Fruit fly (Drosophila melanogaster) whole organism, embryonic: ENCODE measurements around the gene Sk1.
A peak's percentile ranks its signal among the peaks of the same experiment; 100 is the strongest.

ENCODE experiments used
- Antp ChIP-seq: fragments of 200-800 bp; sonication (Bioruptor generic); optimal IDR thresholded peaks from 3 replicates; lab custom pipeline; 2016; ENCODE audit warnings: missing biosample characterization, missing genetic modification characterization
- Awh ChIP-seq: fragments of 200-800 bp; sonication (Bioruptor generic); IDR thresholded peaks from 2 replicates; pipeline ENCODE4, ENCODE4 v1.3.6; 2022; ENCODE audit warnings: missing biosample characterization, missing genetic modification characterization
- Blimp-1 ChIP-seq: fragments of 200-800 bp; sonication (Bioruptor generic); optimal IDR thresholded peaks from 3 replicates; lab custom pipeline; 2018; ENCODE audit warnings: missing biosample characterization, missing genetic modification characterization, mild to moderate bottlenecking, moderate library complexity, missing genetic modification reagents
- BtbVII ChIP-seq: fragments of 200-800 bp; sonication (Bioruptor generic); optimal IDR thresholded peaks from 3 replicates; lab custom pipeline; 2017; ENCODE audit warnings: missing biosample characterization, mild to moderate bottlenecking, missing genetic modification characterization
- CG10147 ChIP-seq: fragments of 200-800 bp; sonication (Bioruptor generic); optimal IDR thresholded peaks from 2 replicates; lab custom pipeline; 2019; ENCODE audit warnings: missing biosample characterization, mild to moderate bottlenecking, missing genetic modification characterization, moderate library complexity
- CG12391 ChIP-seq: fragments of 200-800 bp; sonication (Bioruptor generic); optimal IDR thresholded peaks from 3 replicates; lab custom pipeline; 2018; ENCODE audit warnings: missing biosample characterization, mild to moderate bottlenecking, missing genetic modification characterization, moderate library complexity
- CG13287 ChIP-seq: fragments of 200-800 bp; sonication (Bioruptor generic); IDR thresholded peaks from 2 replicates; pipeline ENCODE4 v1.3.6; 2022; ENCODE audit warnings: missing biosample characterization, missing genetic modification characterization; ENCODE audit not compliant: partially characterized antibody
- CG15269 ChIP-seq: fragments of 200-800 bp; sonication (Bioruptor generic); optimal IDR thresholded peaks from 2 replicates; lab custom pipeline; 2018; ENCODE audit warnings: missing biosample characterization, mild to moderate bottlenecking, missing genetic modification characterization, moderate library complexity
- CG1603 ChIP-seq: fragments of 200-800 bp; sonication (Bioruptor generic); optimal IDR thresholded peaks from 2 replicates; lab custom pipeline; 2019; ENCODE audit warnings: missing biosample characterization, mild to moderate bottlenecking, missing genetic modification characterization, moderate library complexity
- CG1647 ChIP-seq: fragments of 200-800 bp; sonication (Bioruptor generic); optimal IDR thresholded peaks from 3 replicates; lab custom pipeline; 2016; ENCODE audit warnings: missing biosample characterization, missing genetic modification characterization
- CG17568 ChIP-seq: fragments of 200-800 bp; sonication (Bioruptor generic); optimal IDR thresholded peaks from 2 replicates; lab custom pipeline; 2018; ENCODE audit warnings: missing biosample characterization, mild to moderate bottlenecking, missing genetic modification characterization, moderate library complexity
- CG1792 ChIP-seq: fragments of 200-800 bp; sonication (Bioruptor generic); optimal IDR thresholded peaks from 2 replicates; lab custom pipeline; 2016; ENCODE audit warnings: missing biosample characterization, missing genetic modification characterization
- CG18619 ChIP-seq: fragments of 200-800 bp; sonication (Bioruptor generic); optimal IDR thresholded peaks from 3 replicates; lab custom pipeline; 2017; ENCODE audit warnings: missing biosample characterization, mild to moderate bottlenecking, missing genetic modification characterization
- CG18764 ChIP-seq: fragments of 200-800 bp; sonication (Bioruptor generic); optimal IDR thresholded peaks from 3 replicates; lab custom pipeline; 2016; ENCODE audit warnings: missing biosample characterization, missing genetic modification characterization
- CG2712 ChIP-seq: fragments of 200-800 bp; optimal IDR thresholded peaks from 3 replicates; lab custom pipeline; 2019; ENCODE audit warnings: missing biosample characterization, mild to moderate bottlenecking, missing genetic modification characterization, moderate library complexity
- CG33213 ChIP-seq: fragments of 200-800 bp; sonication (Bioruptor generic); optimal IDR thresholded peaks from 3 replicates; lab custom pipeline; 2016; ENCODE audit warnings: missing biosample characterization, missing genetic modification characterization
- CG34224 ChIP-seq: fragments of 200-800 bp; sonication (Bioruptor generic); IDR thresholded peaks from 3 replicates; pipeline ENCODE4 v1.3.6; 2022; ENCODE audit warnings: missing biosample characterization, missing genetic modification characterization; ENCODE audit not compliant: partially characterized antibody
- CG34376 ChIP-seq: fragments of 200-800 bp; sonication (Bioruptor generic); optimal IDR thresholded peaks from 2 replicates; lab custom pipeline; 2018; ENCODE audit warnings: missing biosample characterization, mild to moderate bottlenecking, missing genetic modification characterization
- CG3726 ChIP-seq: fragments of 200-800 bp; sonication (Bioruptor generic); IDR thresholded peaks from 3 replicates; pipeline ENCODE4, ENCODE4 v1.3.6; 2022; ENCODE audit warnings: missing biosample characterization, missing genetic modification characterization
- CG43689 ChIP-seq: fragments of 200-800 bp; sonication (Bioruptor generic); IDR thresholded peaks from 2 replicates; pipeline ENCODE4 v1.3.6; 2022; ENCODE audit warnings: missing biosample characterization, missing genetic modification characterization
- CG7987 ChIP-seq: fragments of 200-800 bp; sonication (Bioruptor generic); optimal IDR thresholded peaks from 2 replicates; lab custom pipeline; 2018; ENCODE audit warnings: missing biosample characterization, mild to moderate bottlenecking, missing genetic modification characterization, moderate library complexity
- CG9437 ChIP-seq: fragments of 200-800 bp; sonication (Bioruptor generic); optimal IDR thresholded peaks from 2 replicates; lab custom pipeline; 2018; ENCODE audit warnings: missing biosample characterization, mild to moderate bottlenecking, missing genetic modification characterization
- D19A ChIP-seq: fragments of 200-800 bp; optimal IDR thresholded peaks from 3 replicates; lab custom pipeline; 2019; ENCODE audit warnings: missing biosample characterization, mild to moderate bottlenecking, missing genetic modification characterization, moderate library complexity
- Dad ChIP-seq: fragments of 200-800 bp; sonication (Bioruptor generic); optimal IDR thresholded peaks from 3 replicates; lab custom pipeline; 2016; ENCODE audit warnings: missing biosample characterization, missing genetic modification characterization
- Dfd ChIP-seq, 2 experiments: fragments of >200 bp; optimal IDR thresholded peaks; 2 replicates each; lab custom pipeline; 2017; ENCODE audit warnings: missing biosample characterization in 2 of 2, missing genetic modification characterization in 2 of 2
- Dll ChIP-seq: fragments of 200-800 bp; sonication (Bioruptor generic); IDR thresholded peaks from 4 replicates; pipeline ENCODE4 v1.3.6; 2022; ENCODE audit warnings: missing biosample characterization, missing genetic modification characterization; ENCODE audit not compliant: partially characterized antibody
- Meics ChIP-seq: fragments of 200-800 bp; sonication (Bioruptor generic); optimal IDR thresholded peaks from 2 replicates; lab custom pipeline; 2017; ENCODE audit warnings: missing biosample characterization, mild to moderate bottlenecking, missing genetic modification characterization
- Neu2 ChIP-seq: fragments of 200-800 bp; sonication (Bioruptor generic); optimal IDR thresholded peaks from 3 replicates; lab custom pipeline; 2016; ENCODE audit warnings: missing biosample characterization, missing genetic modification characterization, borderline replicate concordance
- Nf-YA ChIP-seq: fragments of 200-800 bp; sonication (Bioruptor generic); IDR thresholded peaks from 2 replicates; pipeline ENCODE4 v1.3.6; 2022; ENCODE audit warnings: missing biosample characterization, missing genetic modification characterization
- Rfx ChIP-seq: fragments of 200-800 bp; sonication (Bioruptor generic); IDR thresholded peaks from 2 replicates; pipeline ENCODE4 v1.3.6; 2022; ENCODE audit warnings: missing biosample characterization, missing genetic modification characterization
- dmrt99B ChIP-seq: fragments of 200-800 bp; sonication (Bioruptor generic); optimal IDR thresholded peaks from 2 replicates; lab custom pipeline; 2018; ENCODE audit warnings: missing biosample characterization, mild to moderate bottlenecking, missing genetic modification characterization, moderate library complexity
- dpn ChIP-seq, 2 experiments: fragments of 200-800 bp; sonication (Bioruptor generic); optimal IDR thresholded peaks; 3 replicates each; lab custom pipeline; 2016; ENCODE audit warnings: missing biosample characterization in 2 of 2, missing genetic modification characterization in 2 of 2
- ems ChIP-seq: fragments of 200-800 bp; sonication (Bioruptor generic); optimal IDR thresholded peaks from 3 replicates; lab custom pipeline; 2016; ENCODE audit warnings: missing biosample characterization, missing genetic modification characterization
- fru ChIP-seq: fragments of >200 bp; optimal IDR thresholded peaks from 2 replicates; lab custom pipeline; 2017
- gcm ChIP-seq: fragments of 200-800 bp; sonication (Bioruptor generic); optimal IDR thresholded peaks from 2 replicates; lab custom pipeline; 2019; ENCODE audit warnings: missing biosample characterization, mild to moderate bottlenecking, missing genetic modification characterization, moderate library complexity
- gsb-n ChIP-seq: fragments of 200-800 bp; sonication (Bioruptor generic); optimal IDR thresholded peaks from 3 replicates; lab custom pipeline; 2018; ENCODE audit warnings: missing biosample characterization, mild to moderate bottlenecking, missing genetic modification characterization
- gt ChIP-seq: fragments of 200-800 bp; sonication (Bioruptor generic); IDR thresholded peaks from 2 replicates; pipeline ENCODE4 v1.3.6; 2022; ENCODE audit warnings: missing biosample characterization, missing genetic modification characterization
- her ChIP-seq: fragments of 200-800 bp; sonication (Bioruptor generic); optimal IDR thresholded peaks from 2 replicates; lab custom pipeline; 2016; ENCODE audit warnings: missing biosample characterization, missing genetic modification characterization
- ken ChIP-seq: fragments of 200-800 bp; sonication (Bioruptor generic); IDR thresholded peaks from 3 replicates; pipeline ENCODE4 v1.3.6; 2022; ENCODE audit warnings: missing biosample characterization, missing genetic modification characterization
- lmd ChIP-seq: fragments of 200-800 bp; sonication (Bioruptor generic); IDR thresholded peaks from 2 replicates; pipeline ENCODE4 v1.3.6; 2022; ENCODE audit warnings: missing biosample characterization, missing genetic modification characterization
- maf-S ChIP-seq: fragments of 200-800 bp; sonication (Bioruptor generic); optimal IDR thresholded peaks from 2 replicates; lab custom pipeline; 2016; ENCODE audit warnings: missing biosample characterization, missing genetic modification characterization
- pb ChIP-seq: fragments of 200-800 bp; sonication (Bioruptor generic); optimal IDR thresholded peaks from 3 replicates; lab custom pipeline; 2016; ENCODE audit warnings: missing biosample characterization, missing genetic modification characterization
- row ChIP-seq: fragments of 200-800 bp; sonication (Bioruptor generic); IDR thresholded peaks from 3 replicates; pipeline ENCODE4 v1.3.6; 2022; ENCODE audit warnings: missing biosample characterization, missing genetic modification characterization
- schlank ChIP-seq: fragments of 200-800 bp; sonication (Bioruptor generic); optimal IDR thresholded peaks from 2 replicates; lab custom pipeline; 2018; ENCODE audit warnings: missing biosample characterization, mild to moderate bottlenecking, missing genetic modification characterization
- sd ChIP-seq: fragments of 200-800 bp; sonication (Bioruptor generic); optimal IDR thresholded peaks from 3 replicates; lab custom pipeline; 2018; ENCODE audit warnings: missing biosample characterization, mild to moderate bottlenecking, missing genetic modification characterization, moderate library complexity
- sr ChIP-seq: fragments of 200-800 bp; sonication (Bioruptor generic); IDR thresholded peaks from 3 replicates; pipeline ENCODE4 v1.3.6; 2022; ENCODE audit warnings: missing biosample characterization, missing genetic modification characterization
- tap ChIP-seq: fragments of 200-800 bp; optimal IDR thresholded peaks from 3 replicates; lab custom pipeline; 2019; ENCODE audit warnings: missing biosample characterization, mild to moderate bottlenecking, missing genetic modification characterization, moderate library complexity
- tna ChIP-seq: fragments of 200-800 bp; sonication (Bioruptor generic); IDR thresholded peaks from 2 replicates; pipeline ENCODE4 v1.3.6; 2022; ENCODE audit warnings: missing biosample characterization, missing genetic modification characterization; ENCODE audit not compliant: partially characterized antibody
- vvl ChIP-seq: fragments of 200-800 bp; sonication (Bioruptor generic); IDR thresholded peaks from 2 replicates; pipeline ENCODE4 v1.3.6; 2022; ENCODE audit warnings: missing biosample characterization, missing genetic modification characterization
- zen2 ChIP-seq: fragments of 200-800 bp; sonication (Bioruptor generic); IDR thresholded peaks from 3 replicates; pipeline ENCODE4 v1.3.6; 2022; ENCODE audit warnings: missing biosample characterization, missing genetic modification characterization; ENCODE audit not compliant: partially characterized antibody
- zf30C ChIP-seq: fragments of 200-800 bp; sonication (Bioruptor generic); optimal IDR thresholded peaks from 3 replicates; lab custom pipeline; 2018; ENCODE audit warnings: missing biosample characterization, mild to moderate bottlenecking, missing genetic modification characterization

The Sk1 gene

DNA sequence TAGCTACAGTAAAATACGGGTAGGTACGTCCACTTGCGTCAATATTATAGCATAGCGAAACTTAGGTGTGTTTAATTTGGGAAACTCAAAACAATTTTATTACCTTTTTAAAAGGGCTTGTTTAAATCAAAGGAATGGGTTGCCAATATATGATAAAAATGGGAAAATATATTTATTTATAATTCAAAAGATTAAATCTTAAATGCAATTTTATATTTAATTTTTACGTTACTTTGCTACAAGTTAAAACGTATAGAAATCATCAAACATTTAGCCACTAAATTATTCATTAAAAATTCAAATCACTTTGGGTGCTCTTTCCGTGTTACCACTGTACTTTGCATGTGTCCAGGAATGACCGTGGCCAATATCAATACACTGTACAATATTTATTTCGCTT lies 1.4 kb upstream of the Sk1 start (continued):
- TF ChIP-seq zf30C (no peak), vvl (GFP tag; lab: Robert Waterston, UW) (0 out of 2 replicates have a peak, but pooled peaks have one; percentile 6), CG33213 (GFP tag; lab: Kevin White, UChicago) (no peak), sr (GFP tag; lab: Robert Waterston, UW) (no peak), gcm (no peak), Neu2 (GFP tag; lab: Kevin White, UChicago) (no peak), ems (no peak), gsb-n (tag; lab: Kevin White, UChicago) (no peak), Nf-YA (GFP tag; lab: Robert Waterston, UW) (no peak), fru (no peak), BtbVII (GFP tag; lab: Kevin White, UChicago) (peak; percentile 11), CG1647 (GFP tag; lab: Kevin White, UChicago) (no peak), Rfx (GFP tag; lab: Robert Waterston, UW) (0 out of 2 replicates have a peak, but pooled peaks have one; percentile 21), gt (GFP tag; lab: Robert Waterston, UW) (no peak), tap (tag; lab: Kevin White, UChicago) (peak; percentile 27), CG17568 (GFP tag; lab: Kevin White, UChicago) (no peak), Dll (GFP tag; lab: Robert Waterston, UW) (no peak), D19A (peak; percentile 15), sd (tag; lab: Kevin White, UChicago) (no peak), zen2 (GFP tag; lab: Robert Waterston, UW) (no peak), CG34224 (no peak), CG9437 (GFP tag; lab: Kevin White, UChicago) (peak; percentile 28), Awh (GFP tag; lab: Robert Waterston, UW) (no peak), tna (no peak), Antp (no peak), maf-S (GFP tag; lab: Kevin White, UChicago) (no peak), her (GFP tag; lab: Kevin White, UChicago) (no peak), CG1603 (tag; lab: Kevin White, UChicago) (no peak), CG15269 (tag; lab: Kevin White, UChicago) (peak; percentile 65), lmd (GFP tag; lab: Robert Waterston, UW) (peak; percentile 45), CG13287 (GFP tag; lab: Robert Waterston, UW) (no peak), CG7987 (no peak), Dfd (GFP tag; optimal IDR thresholded peaks at IDR 0.05; lab: Kevin White, UChicago) (no peak), ken (no peak), CG3726 (no peak), CG10147 (peak; percentile 32), dmrt99B (tag; lab: Kevin White, UChicago) (peak; percentile 58), CG34376 (GFP tag; lab: Kevin White, UChicago) (no peak), pb (GFP tag; lab: Kevin White, UChicago) (no peak), CG2712 (peak; percentile 29), CG18619 (peak; percentile 14), CG18764 (GFP tag; lab: Kevin White, UChicago) (no peak), CG1792 (no peak), row (GFP tag; lab: Robert Waterston, UW) (peak; percentile 58), Blimp-1 (GFP tag; lab: Kevin White, UChicago) (peak; percentile 8), schlank (tag; lab: Kevin White, UChicago) (no peak), CG43689 (GFP tag; lab: Robert Waterston, UW) (no peak), Dad (no peak), Meics (GFP tag; lab: Kevin White, UChicago) (peak; percentile 58), CG12391 (tag; lab: Kevin White, UChicago) (peak; percentile 18), dpn (GFP tag; optimal IDR thresholded peaks at IDR 0.05; lab: Kevin White, UChicago) (peak in 1 of 2 experiments; percentile 46)
